Worm (Caenorhabditis elegans): Measurements from ENCODE around the gene ent-2.

ce11 chrX:15613745-15614229 lies 12.9 kb downstream of the ent-2 start, which contains the start of gene K09E9.3:
- TF ChIP-seq elt-2 (tag; optimal IDR thresholded peaks at IDR 0.05): no peak
- no peak for TF ChIP-seq sdc-2 (tag; optimal IDR thresholded peaks at IDR 0.05)
- no peak for TF ChIP-seq nhr-232 (tag; optimal IDR thresholded peaks at IDR 0.05)
- TF ChIP-seq K02D7.2 (tag; optimal IDR thresholded peaks at IDR 0.05): no peak

All from whole organism, late embryonic.